Fruit fly (Drosophila melanogaster) whole organism, embryonic: ENCODE data around the gene CG2021.

Experiments
- CG10543 ChIP-seq: fragments of 200-800 bp; sonication (Bioruptor generic); optimal IDR thresholded peaks from 3 replicates; lab custom pipeline; 2017; ENCODE audit warnings: missing biosample characterization, mild to moderate bottlenecking, missing genetic modification characterization, moderate library complexity
- CG10654 ChIP-seq: fragments of 200-800 bp; sonication (Bioruptor generic); optimal IDR thresholded peaks from 2 replicates; lab custom pipeline; 2016; ENCODE audit warnings: missing biosample characterization, missing genetic modification characterization
- CG1529 ChIP-seq: fragments of 200-800 bp; sonication (Bioruptor generic); optimal IDR thresholded peaks from 3 replicates; lab custom pipeline; 2018; ENCODE audit warnings: missing biosample characterization, missing genetic modification characterization
- CG15479 ChIP-seq: fragments of 200-800 bp; sonication (Bioruptor generic); optimal IDR thresholded peaks from 3 replicates; lab custom pipeline; 2019; ENCODE audit warnings: missing biosample characterization, mild to moderate bottlenecking, missing genetic modification characterization, moderate library complexity
- CG17912 ChIP-seq: fragments of 200-800 bp; sonication (Bioruptor generic); optimal IDR thresholded peaks from 2 replicates; lab custom pipeline; 2018; ENCODE audit warnings: missing biosample characterization, mild to moderate bottlenecking, missing genetic modification characterization
- CG18619 ChIP-seq: fragments of 200-800 bp; sonication (Bioruptor generic); optimal IDR thresholded peaks from 3 replicates; lab custom pipeline; 2017; ENCODE audit warnings: missing biosample characterization, mild to moderate bottlenecking, missing genetic modification characterization
- CG2116 ChIP-seq: fragments of 200-800 bp; sonication (Bioruptor generic); optimal IDR thresholded peaks from 3 replicates; lab custom pipeline; 2018; ENCODE audit warnings: missing biosample characterization, mild to moderate bottlenecking, missing genetic modification characterization
- CG2199 ChIP-seq: fragments of 200-800 bp; sonication (Bioruptor generic); IDR thresholded peaks from 3 replicates; pipeline ENCODE4 v1.3.6; 2022; ENCODE audit warnings: missing biosample characterization, missing genetic modification characterization
- CG30431 ChIP-seq: fragments of 200-800 bp; sonication (Bioruptor generic); optimal IDR thresholded peaks from 2 replicates; lab custom pipeline; 2017; ENCODE audit warnings: missing biosample characterization, missing genetic modification characterization
- CG32532 ChIP-seq: fragments of 200-800 bp; sonication (Bioruptor generic); IDR thresholded peaks from 2 replicates; pipeline ENCODE4 v1.3.6; 2022; ENCODE audit warnings: missing biosample characterization, missing genetic modification characterization
- CG4360 ChIP-seq: fragments of 200-800 bp; sonication (Bioruptor generic); IDR thresholded peaks from 2 replicates; pipeline ENCODE4 v1.3.6; 2022; ENCODE audit warnings: missing biosample characterization, missing genetic modification characterization
- CG8924 ChIP-seq: fragments of 200-800 bp; optimal IDR thresholded peaks from 3 replicates; lab custom pipeline; 2019; ENCODE audit warnings: missing biosample characterization, mild to moderate bottlenecking, missing genetic modification characterization, moderate library complexity
- CG8944 ChIP-seq: fragments of 200-800 bp; sonication (Bioruptor generic); optimal IDR thresholded peaks from 3 replicates; lab custom pipeline; 2016; ENCODE audit warnings: missing biosample characterization, missing genetic modification characterization
- CG9817 ChIP-seq: fragments of 200-800 bp; sonication (Bioruptor generic); optimal IDR thresholded peaks from 2 replicates; lab custom pipeline; 2018; ENCODE audit warnings: missing biosample characterization, mild to moderate bottlenecking, missing genetic modification characterization, moderate library complexity
- CoRest ChIP-seq: fragments of 200-800 bp; sonication (Bioruptor generic); optimal IDR thresholded peaks from 3 replicates; lab custom pipeline; 2018; ENCODE audit warnings: missing biosample characterization, mild to moderate bottlenecking, missing genetic modification characterization, moderate library complexity
- Fer1 ChIP-seq: fragments of 200-800 bp; sonication (Bioruptor generic); optimal IDR thresholded peaks from 2 replicates; lab custom pipeline; 2017; ENCODE audit warnings: missing biosample characterization, mild to moderate bottlenecking, missing genetic modification characterization
- Fer2 ChIP-seq: fragments of 200-800 bp; sonication (Bioruptor generic); optimal IDR thresholded peaks from 2 replicates; lab custom pipeline; 2018; ENCODE audit warnings: missing biosample characterization, mild to moderate bottlenecking, missing genetic modification characterization, moderate library complexity
- Hey ChIP-seq: fragments of 200-800 bp; sonication (Bioruptor generic); optimal IDR thresholded peaks from 3 replicates; lab custom pipeline; 2018; ENCODE audit warnings: missing biosample characterization, mild to moderate bottlenecking, missing genetic modification characterization
- Oli ChIP-seq: fragments of 200-800 bp; sonication (Bioruptor generic); optimal IDR thresholded peaks from 2 replicates; lab custom pipeline; 2018; ENCODE audit warnings: missing biosample characterization, mild to moderate bottlenecking, missing genetic modification characterization, moderate library complexity
- Opbp ChIP-seq: fragments of 200-800 bp; sonication (Bioruptor generic); IDR thresholded peaks from 3 replicates; pipeline ENCODE4 v1.3.6; 2022; ENCODE audit warnings: missing biosample characterization, missing genetic modification characterization; ENCODE audit not compliant: partially characterized antibody
- Sox100B ChIP-seq: fragments of 200-800 bp; sonication (Bioruptor generic); optimal IDR thresholded peaks from 3 replicates; lab custom pipeline; 2018; ENCODE audit warnings: missing biosample characterization, mild to moderate bottlenecking, missing genetic modification characterization
- bowl ChIP-seq: fragments of 200-800 bp; sonication (Bioruptor generic); IDR thresholded peaks from 2 replicates; pipeline ENCODE4 v1.3.6; 2022; ENCODE audit warnings: missing biosample characterization, missing genetic modification characterization
- chinmo ChIP-seq: fragments of 200-800 bp; sonication (Bioruptor generic); IDR thresholded peaks from 4 replicates; pipeline ENCODE4 v1.3.6; 2022; ENCODE audit warnings: missing biosample characterization, missing genetic modification characterization; ENCODE audit not compliant: partially characterized antibody
- dan ChIP-seq: fragments of 200-800 bp; sonication (Bioruptor generic); IDR thresholded peaks from 2 replicates; pipeline ENCODE4 v1.3.6; 2022; ENCODE audit warnings: missing biosample characterization, missing genetic modification characterization
- dysf ChIP-seq: fragments of 200-800 bp; sonication (Bioruptor generic); IDR thresholded peaks from 3 replicates; pipeline ENCODE4 v1.3.6; 2022; ENCODE audit warnings: missing biosample characterization, missing genetic modification characterization
- exex ChIP-seq: fragments of 200-800 bp; sonication (Bioruptor generic); optimal IDR thresholded peaks from 4 replicates; lab custom pipeline; 2018; ENCODE audit warnings: missing biosample characterization, mild to moderate bottlenecking, missing genetic modification characterization, moderate library complexity
- fd96Cb ChIP-seq: fragments of 200-800 bp; sonication (Bioruptor generic); optimal IDR thresholded peaks from 2 replicates; lab custom pipeline; 2018; ENCODE audit warnings: missing biosample characterization, mild to moderate bottlenecking, missing genetic modification characterization, moderate library complexity
- fu2 ChIP-seq: fragments of 200-800 bp; sonication (Bioruptor generic); optimal IDR thresholded peaks from 2 replicates; lab custom pipeline; 2016; ENCODE audit warnings: missing biosample characterization, missing genetic modification characterization
- gcm ChIP-seq: fragments of 200-800 bp; sonication (Bioruptor generic); optimal IDR thresholded peaks from 2 replicates; lab custom pipeline; 2019; ENCODE audit warnings: missing biosample characterization, mild to moderate bottlenecking, missing genetic modification characterization, moderate library complexity
- grn ChIP-seq: fragments of 200-800 bp; sonication (Bioruptor generic); optimal IDR thresholded peaks from 3 replicates; lab custom pipeline; 2017; ENCODE audit warnings: missing biosample characterization, missing genetic modification characterization
- h ChIP-seq: fragments of >200 bp; optimal IDR thresholded peaks from 2 replicates; lab custom pipeline; 2017
- nerfin-2 ChIP-seq: fragments of 200-800 bp; sonication (Bioruptor generic); IDR thresholded peaks from 2 replicates; pipeline ENCODE4 v1.3.6; 2022; ENCODE audit warnings: missing biosample characterization, missing genetic modification characterization; ENCODE audit not compliant: partially characterized antibody
- slbo ChIP-seq: fragments of 200-800 bp; sonication (Bioruptor generic); IDR thresholded peaks from 2 replicates; pipeline ENCODE4 v1.3.6; 2022; ENCODE audit warnings: missing biosample characterization, missing genetic modification characterization
- sqz ChIP-seq: fragments of 200-800 bp; sonication (Bioruptor generic); optimal IDR thresholded peaks from 3 replicates; lab custom pipeline; 2018; ENCODE audit warnings: missing biosample characterization, mild to moderate bottlenecking, missing genetic modification characterization
- twi ChIP-seq: fragments of 200-800 bp; optimal IDR thresholded peaks from 2 replicates; lab custom pipeline; 2019; ENCODE audit warnings: missing biosample characterization, mild to moderate bottlenecking, missing genetic modification characterization, moderate library complexity
- zf30C ChIP-seq: fragments of 200-800 bp; sonication (Bioruptor generic); optimal IDR thresholded peaks from 3 replicates; lab custom pipeline; 2018; ENCODE audit warnings: missing biosample characterization, mild to moderate bottlenecking, missing genetic modification characterization

Gene CG2021

DNA sequence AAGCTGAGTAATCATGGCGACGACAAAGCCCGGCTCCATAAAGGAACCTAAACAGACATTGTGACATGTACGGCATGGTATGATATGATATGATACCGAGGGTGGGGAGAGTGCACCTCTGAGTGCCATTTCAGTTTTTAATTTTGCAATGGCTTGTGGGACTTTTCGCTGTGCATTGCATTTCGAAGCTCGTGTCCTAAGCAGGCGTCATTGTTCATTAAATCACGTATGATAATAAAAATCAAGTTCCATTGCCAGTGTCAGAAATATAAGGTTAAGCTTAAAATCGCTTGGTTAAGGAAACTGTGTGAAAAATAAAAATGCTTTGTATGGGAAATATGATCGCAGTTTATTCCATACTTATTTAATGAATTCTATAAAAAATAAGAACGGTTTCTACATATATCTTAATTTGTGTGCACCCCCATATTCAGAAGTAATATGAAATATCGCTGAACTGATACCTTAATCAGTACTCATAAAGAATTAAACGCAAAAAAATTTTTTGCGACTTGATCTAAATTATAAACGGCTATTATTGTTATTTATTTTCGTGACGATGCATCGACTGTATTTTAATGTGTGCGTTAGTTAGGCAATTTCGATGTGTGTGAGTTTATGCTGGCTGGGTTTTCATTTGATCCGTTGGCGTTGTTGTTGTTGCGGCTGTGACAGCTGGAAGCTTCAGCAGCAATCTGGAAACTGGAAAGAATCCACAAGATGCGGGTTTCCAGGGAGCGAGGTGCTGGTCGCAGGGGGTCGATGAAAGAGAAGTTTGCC is 47.6 kb downstream of the CG2021 start:
- TF ChIP-seq gcm (GFP tag; lab: Kevin White, UChicago) (peak; percentile 96), Hey (tag; lab: Kevin White, UChicago) (no peak), CG18619 (GFP tag; lab: Kevin White, UChicago) (no peak), fd96Cb (tag; lab: Kevin White, UChicago) (no peak), Oli (tag; lab: Kevin White, UChicago) (no peak), slbo (no peak), CG9817 (no peak), exex (no peak), CG32532 (GFP tag; lab: Robert Waterston, UW) (no peak), zf30C (no peak), CG8924 (tag; lab: Kevin White, UChicago) (no peak), Sox100B (GFP tag; lab: Kevin White, UChicago) (no peak), CG8944 (GFP tag; lab: Kevin White, UChicago) (no peak), h (no peak), bowl (no peak), CoRest (tag; lab: Kevin White, UChicago) (no peak), Fer1 (GFP tag; lab: Kevin White, UChicago) (no peak), sqz (GFP tag; lab: Kevin White, UChicago) (no peak), CG10543 (no peak), dysf (GFP tag; lab: Robert Waterston, UW) (no peak), CG30431 (GFP tag; lab: Kevin White, UChicago) (no peak), nerfin-2 (GFP tag; lab: Robert Waterston, UW) (no peak), CG1529 (no peak), grn (GFP tag; lab: Kevin White, UChicago) (no peak), chinmo (no peak), CG2199 (GFP tag; lab: Robert Waterston, UW) (0 out of 3 replicates have a peak, but pooled peaks have one; percentile 20), twi (tag; lab: Kevin White, UChicago) (no peak), Opbp (peak; percentile 16; the same call in 1 of the 3 replicates), fu2 (GFP tag; lab: Kevin White, UChicago) (no peak), CG4360 (peak; percentile 69), CG2116 (GFP tag; lab: Kevin White, UChicago) (no peak), Fer2 (no peak)

DNA sequence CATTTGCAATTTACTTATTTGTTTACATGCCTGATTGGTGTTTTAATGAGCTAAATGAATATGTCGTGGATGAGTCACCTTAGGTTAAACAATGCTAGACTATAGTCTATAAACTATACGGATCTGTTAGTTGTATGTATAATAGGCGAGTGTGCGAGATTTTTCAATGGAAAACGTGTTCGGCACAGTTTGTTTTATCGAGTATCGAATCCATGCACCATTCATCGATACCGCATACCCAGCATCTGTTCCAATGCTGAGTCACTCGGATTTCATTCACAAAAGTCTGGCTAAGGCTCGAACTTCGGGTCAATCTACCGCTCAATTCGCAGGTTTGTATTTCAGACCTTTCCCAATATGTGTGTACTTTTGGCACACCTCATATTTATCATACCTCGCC is 49.8 kb downstream of the CG2021 start:
- TF ChIP-seq CG15479 (GFP tag; lab: Kevin White, UChicago) (peak; percentile 56), CG9817 (no peak), CG2199 (GFP tag; lab: Robert Waterston, UW) (0 out of 3 replicates have a peak, but pooled peaks have one; percentile 56), CG10654 (GFP tag; lab: Kevin White, UChicago) (no peak), CG17912 (GFP tag; lab: Kevin White, UChicago) (no peak), dan (GFP tag; lab: Robert Waterston, UW) (no peak)
